Fruit fly (Drosophila melanogaster): ENCODE results near the gene CG34267.

Gene CG34267

dm6 chr3L:488612-489011, 11.6 kb downstream of the CG34267 start:
- TF ChIP-seq CG8478 (optimal IDR thresholded peaks at IDR 0.05) (no peak), CTCF (optimal IDR thresholded peaks at IDR 0.05) (no peak)

DNA sequence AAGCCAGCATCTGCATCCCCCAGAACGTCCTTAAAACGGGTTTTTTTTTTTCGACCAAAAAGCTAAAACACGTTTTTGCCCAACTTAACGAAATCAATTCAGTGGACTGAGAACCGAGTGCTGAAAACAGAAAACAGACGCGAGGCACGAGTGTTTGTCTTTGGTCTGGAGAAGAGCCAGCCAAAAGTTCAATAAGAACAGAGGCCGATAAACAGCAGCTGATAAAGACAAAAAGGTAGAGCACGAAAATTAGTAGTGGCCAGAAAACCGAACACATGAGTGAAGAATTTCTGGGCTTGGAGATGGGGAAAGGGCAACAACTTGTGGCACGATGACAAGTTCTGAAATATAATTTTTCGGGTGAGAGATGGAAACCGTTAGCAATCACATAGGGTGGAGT, 12.1 kb downstream of the CG34267 start:
- TF ChIP-seq CG8478 (optimal IDR thresholded peaks at IDR 0.05) (no peak), CTCF (optimal IDR thresholded peaks at IDR 0.05) (no peak)

- TF ChIP-seq CG8478 (optimal IDR thresholded peaks at IDR 0.05) (no peak), CTCF (optimal IDR thresholded peaks at IDR 0.05) (no peak)
These were observed 14.9 kb downstream of the CG34267 start for dm6 chr3L:485393-485792.

dm6 chr3L:484554-485305, 15.5 kb downstream of the CG34267 start:
- no peak for TF ChIP-seq CTCF (optimal IDR thresholded peaks at IDR 0.05)
- no peak for TF ChIP-seq CG8478 (optimal IDR thresholded peaks at IDR 0.05)

dm6 chr3L:483818-484217, 16.4 kb downstream of the CG34267 start:
- no peak for TF ChIP-seq CG8478 (optimal IDR thresholded peaks at IDR 0.05)
- no peak for TF ChIP-seq CTCF (optimal IDR thresholded peaks at IDR 0.05)

DNA sequence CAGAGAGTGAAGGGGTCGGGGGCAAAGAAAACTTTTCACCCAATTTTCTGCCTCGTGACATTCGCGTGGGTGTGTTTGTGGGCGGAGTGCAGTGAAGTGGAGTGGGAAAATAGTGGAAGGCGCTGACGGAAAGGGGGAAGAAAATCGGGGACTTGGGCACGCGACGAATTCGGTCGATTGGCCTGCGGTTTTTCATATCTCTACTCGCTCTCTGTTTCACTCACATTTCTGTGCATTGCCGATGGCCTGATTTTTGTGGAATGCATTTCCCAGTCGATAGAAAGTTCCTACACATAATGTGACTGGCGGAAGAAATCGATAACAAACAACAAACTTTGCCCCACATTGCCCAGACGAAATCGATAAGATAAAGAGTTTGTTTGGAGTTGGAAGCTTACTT, 27.2 kb downstream of the CG34267 start:
- no peak for TF ChIP-seq CTCF (optimal IDR thresholded peaks at IDR 0.05)
- no peak for TF ChIP-seq CG8478 (optimal IDR thresholded peaks at IDR 0.05)

- TF ChIP-seq CTCF (optimal IDR thresholded peaks at IDR 0.05) (no peak), CG8478 (optimal IDR thresholded peaks at IDR 0.05) (no peak)
These were observed 29.1 kb downstream of the CG34267 start for dm6 chr3L:471199-471598.

DNA sequence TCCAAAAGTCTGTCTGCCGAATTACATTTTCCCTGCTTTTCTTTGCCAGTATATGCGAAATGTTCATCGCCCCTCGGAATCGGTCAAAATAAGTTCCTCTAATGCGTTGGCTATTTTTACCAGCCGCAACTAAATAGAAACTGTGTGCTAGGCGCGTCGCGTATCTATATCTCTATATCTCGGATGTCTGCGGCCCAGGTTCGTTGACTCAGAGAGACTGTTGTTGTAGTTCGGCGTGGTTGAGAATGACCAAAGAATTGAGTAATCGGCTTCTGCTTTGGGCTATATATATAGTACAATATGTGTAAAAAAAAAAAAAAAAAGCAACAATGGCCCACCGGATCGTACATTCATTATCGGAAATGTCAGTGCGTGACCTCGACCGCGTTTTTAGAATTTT, 34.8 kb downstream of the CG34267 start:
- TF ChIP-seq CTCF (optimal IDR thresholded peaks at IDR 0.05) (no peak), CG8478 (optimal IDR thresholded peaks at IDR 0.05) (no peak)

- TF ChIP-seq CG8478 (optimal IDR thresholded peaks at IDR 0.05) (no peak), CTCF (optimal IDR thresholded peaks at IDR 0.05) (no peak)
These were observed 42.9 kb downstream of the CG34267 start for dm6 chr3L:457384-457783.

dm6 chr3L:456378-456777, 43.9 kb downstream of the CG34267 start:
- TF ChIP-seq CG8478 (optimal IDR thresholded peaks at IDR 0.05) (no peak), CTCF (optimal IDR thresholded peaks at IDR 0.05) (no peak)

DNA sequence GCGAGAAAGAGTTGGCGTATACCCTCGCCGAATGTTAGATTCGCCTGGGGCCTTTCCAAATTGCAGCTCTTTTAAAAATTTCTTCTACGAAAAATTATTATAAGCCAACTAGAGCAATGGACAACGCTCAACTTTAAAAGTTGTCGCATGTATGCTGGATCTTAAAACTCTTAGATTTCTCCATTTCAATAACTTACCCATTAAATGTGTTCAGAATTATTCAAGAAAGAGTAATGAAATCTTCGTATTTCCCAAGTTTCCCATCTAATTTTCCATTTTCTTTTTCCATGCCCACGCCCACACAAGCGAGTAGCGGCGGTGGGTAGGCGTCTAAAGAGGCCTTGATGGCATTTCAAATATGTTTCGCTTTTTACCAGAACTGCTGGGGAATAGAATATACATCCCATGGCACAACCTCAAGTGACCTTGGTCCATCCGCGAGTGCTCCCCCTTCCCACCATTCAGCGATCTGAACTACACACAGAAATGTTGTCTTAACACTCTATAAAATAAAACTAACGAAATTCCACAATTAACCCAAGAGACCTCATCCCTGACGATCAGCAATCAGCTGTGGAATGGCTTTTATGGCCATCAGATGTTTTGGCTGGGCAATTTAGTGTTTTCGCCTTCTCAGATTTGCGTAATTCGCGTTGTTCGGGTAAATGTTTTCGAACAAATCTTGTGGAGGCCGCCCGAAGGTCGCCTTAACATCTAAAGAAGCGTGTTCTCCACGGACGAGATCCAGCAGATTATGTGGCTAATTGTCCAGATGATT, 45.3 kb downstream of the CG34267 start:
- TF ChIP-seq CG8478 (optimal IDR thresholded peaks at IDR 0.05), result no peak
- no peak for TF ChIP-seq CTCF (optimal IDR thresholded peaks at IDR 0.05)
